Fruit fly (Drosophila melanogaster) whole organism, embryonic: ENCODE data around the gene aqz.
A peak's percentile ranks its signal among the peaks of the same experiment; 100 is the strongest.

Source experiments
- Blimp-1 ChIP-seq: fragments of 200-800 bp; sonication (Bioruptor generic); optimal IDR thresholded peaks from 3 replicates; lab custom pipeline; 2018; ENCODE audit warnings: missing biosample characterization, missing genetic modification characterization, mild to moderate bottlenecking, moderate library complexity, missing genetic modification reagents
- CG13894 ChIP-seq: fragments of 200-800 bp; sonication (Bioruptor generic); optimal IDR thresholded peaks from 3 replicates; lab custom pipeline; 2018; ENCODE audit warnings: missing biosample characterization, mild to moderate bottlenecking, missing genetic modification characterization, moderate library complexity
- CG14014 ChIP-seq: fragments of 200-800 bp; sonication (Bioruptor generic); IDR thresholded peaks from 2 replicates; pipeline ENCODE4 v1.3.6; 2022; ENCODE audit warnings: missing biosample characterization, missing genetic modification characterization
- CG15269 ChIP-seq: fragments of 200-800 bp; sonication (Bioruptor generic); optimal IDR thresholded peaks from 2 replicates; lab custom pipeline; 2018; ENCODE audit warnings: missing biosample characterization, mild to moderate bottlenecking, missing genetic modification characterization, moderate library complexity
- CG1647 ChIP-seq: fragments of 200-800 bp; sonication (Bioruptor generic); optimal IDR thresholded peaks from 3 replicates; lab custom pipeline; 2016; ENCODE audit warnings: missing biosample characterization, missing genetic modification characterization
- CG16863 ChIP-seq: fragments of 200-800 bp; sonication (Bioruptor generic); optimal IDR thresholded peaks from 3 replicates; lab custom pipeline; 2016; ENCODE audit warnings: missing biosample characterization, missing genetic modification characterization
- CG18011 ChIP-seq: fragments of 200-800 bp; sonication (Bioruptor generic); optimal IDR thresholded peaks from 2 replicates; lab custom pipeline; 2017; ENCODE audit warnings: missing biosample characterization, missing genetic modification characterization, mild to moderate bottlenecking, moderate library complexity, missing genotype
- CG3065 ChIP-seq: fragments of 200-800 bp; sonication (Bioruptor generic); optimal IDR thresholded peaks from 2 replicates; lab custom pipeline; 2016; ENCODE audit warnings: missing biosample characterization, missing genetic modification characterization
- CG31441 ChIP-seq: fragments of 200-800 bp; sonication (Bioruptor generic); IDR thresholded peaks from 2 replicates; pipeline ENCODE4 v1.3.6; 2022; ENCODE audit warnings: missing biosample characterization, missing genetic modification characterization
- CG33557 ChIP-seq: fragments of 200-800 bp; sonication (Bioruptor generic); optimal IDR thresholded peaks from 2 replicates; lab custom pipeline; 2019; ENCODE audit warnings: missing biosample characterization, mild to moderate bottlenecking, missing genetic modification characterization, moderate library complexity
- CG6175 ChIP-seq: fragments of 200-800 bp; sonication (Bioruptor generic); IDR thresholded peaks from 3 replicates; pipeline ENCODE4 v1.3.6; 2022; ENCODE audit warnings: missing biosample characterization, missing genetic modification characterization
- CG8089 ChIP-seq: fragments of 200-800 bp; sonication (Bioruptor generic); optimal IDR thresholded peaks from 3 replicates; lab custom pipeline; 2016; ENCODE audit warnings: missing biosample characterization, missing genetic modification characterization
- CG9727 ChIP-seq: fragments of 200-800 bp; sonication (Bioruptor generic); optimal IDR thresholded peaks from 3 replicates; lab custom pipeline; 2017; ENCODE audit warnings: missing biosample characterization, mild to moderate bottlenecking, missing genetic modification characterization
- D19A ChIP-seq: fragments of 200-800 bp; optimal IDR thresholded peaks from 3 replicates; lab custom pipeline; 2019; ENCODE audit warnings: missing biosample characterization, mild to moderate bottlenecking, missing genetic modification characterization, moderate library complexity
- Dip3 ChIP-seq: fragments of 200-800 bp; sonication (Bioruptor generic); optimal IDR thresholded peaks from 3 replicates; lab custom pipeline; 2016; ENCODE audit warnings: missing biosample characterization, missing genetic modification characterization
- E2f1 ChIP-seq: fragments of 200-800 bp; sonication (Bioruptor generic); IDR thresholded peaks from 2 replicates; pipeline ENCODE4 v1.3.6; 2022; ENCODE audit warnings: missing biosample characterization, missing genetic modification characterization
- Eip74EF ChIP-seq, 2 experiments: fragments of 200-800 bp in 1 of 2; fragments of >200 bp in 1 of 2; sonication (Bioruptor generic) in 1 of 2; optimal IDR thresholded peaks; 2 replicates each; lab custom pipeline; 2017 to 2019; ENCODE audit warnings: missing biosample characterization in 2 of 2, missing genetic modification characterization in 2 of 2, mild to moderate bottlenecking in 1 of 2, moderate library complexity in 1 of 2
- Gug ChIP-seq: fragments of 200-800 bp; sonication (Bioruptor generic); IDR thresholded peaks from 4 replicates; pipeline ENCODE4 v1.3.6; 2022; ENCODE audit warnings: missing biosample characterization, missing genetic modification characterization
- Hand ChIP-seq: fragments of 200-800 bp; sonication (Bioruptor generic); optimal IDR thresholded peaks from 2 replicates; lab custom pipeline; 2017; ENCODE audit warnings: mild to moderate bottlenecking, missing biosample characterization, missing genetic modification reagents, missing genetic modification characterization
- Hr78 ChIP-seq, 2 experiments: fragments of 200-800 bp in 1 of 2; fragments of >200 bp in 1 of 2; sonication (Bioruptor generic) in 1 of 2; optimal IDR thresholded peaks; 2 replicates each; lab custom pipeline; 2017 to 2019; ENCODE audit warnings: missing biosample characterization in 2 of 2, missing genetic modification characterization in 2 of 2, mild to moderate bottlenecking in 1 of 2, moderate library complexity in 1 of 2
- MESR4 ChIP-seq: fragments of 200-800 bp; sonication (Bioruptor generic); optimal IDR thresholded peaks from 2 replicates; lab custom pipeline; 2018; ENCODE audit warnings: missing biosample characterization, mild to moderate bottlenecking, missing genetic modification characterization, moderate library complexity
- NK7.1 ChIP-seq: fragments of 200-800 bp; sonication (Bioruptor generic); optimal IDR thresholded peaks from 3 replicates; lab custom pipeline; 2016; ENCODE audit warnings: missing biosample characterization, missing genetic modification characterization
- Oaz ChIP-seq: fragments of 200-800 bp; sonication (Bioruptor generic); IDR thresholded peaks from 2 replicates; pipeline ENCODE4 v1.3.6; 2022; ENCODE audit warnings: missing biosample characterization, missing genetic modification characterization
- Oli ChIP-seq: fragments of 200-800 bp; sonication (Bioruptor generic); optimal IDR thresholded peaks from 2 replicates; lab custom pipeline; 2018; ENCODE audit warnings: missing biosample characterization, mild to moderate bottlenecking, missing genetic modification characterization, moderate library complexity
- Sin3A ChIP-seq: fragments of >200 bp; optimal IDR thresholded peaks from 2 replicates; lab custom pipeline; 2018
- ara ChIP-seq: fragments of 200-800 bp; sonication (Bioruptor generic); IDR thresholded peaks from 2 replicates; pipeline ENCODE4 v1.3.6; 2022; ENCODE audit warnings: missing biosample characterization, missing genetic modification characterization
- bsh ChIP-seq, 2 experiments: fragments of 200-800 bp; sonication (Bioruptor generic); optimal IDR thresholded peaks; 2 replicates each; lab custom pipeline; 2017 to 2018; ENCODE audit warnings: mild to moderate bottlenecking in 2 of 2, missing biosample characterization in 2 of 2, missing genetic modification characterization in 2 of 2, moderate library complexity in 1 of 2
- cad ChIP-seq: fragments of >200 bp; optimal IDR thresholded peaks from 2 replicates; lab custom pipeline; 2017; ENCODE audit warnings: missing biosample characterization, missing genetic modification characterization
- cg ChIP-seq: fragments of 200-800 bp; sonication (Bioruptor generic); optimal IDR thresholded peaks from 3 replicates; lab custom pipeline; 2019; ENCODE audit warnings: missing biosample characterization, mild to moderate bottlenecking, missing genetic modification characterization, moderate library complexity
- chinmo ChIP-seq: fragments of 200-800 bp; sonication (Bioruptor generic); IDR thresholded peaks from 4 replicates; pipeline ENCODE4 v1.3.6; 2022; ENCODE audit warnings: missing biosample characterization, missing genetic modification characterization; ENCODE audit not compliant: partially characterized antibody
- corto ChIP-seq: fragments of 200-800 bp; sonication (Bioruptor generic); optimal IDR thresholded peaks from 2 replicates; lab custom pipeline; 2016; ENCODE audit warnings: missing biosample characterization, mild to moderate bottlenecking, missing genetic modification characterization, moderate library complexity
- crp ChIP-seq, 2 experiments: fragments of 200-800 bp; sonication (Bioruptor generic); optimal IDR thresholded peaks; 2 replicates in 1 of 2; 3 replicates in 1 of 2; lab custom pipeline; 2017; ENCODE audit warnings: missing biosample characterization in 2 of 2, missing genetic modification characterization in 2 of 2, mild to moderate bottlenecking in 1 of 2, moderate library complexity in 1 of 2
- en ChIP-seq: fragments of 200-800 bp; sonication (Bioruptor generic); optimal IDR thresholded peaks from 2 replicates; lab custom pipeline; 2016; ENCODE audit warnings: missing biosample characterization, missing genetic modification characterization
- gcm ChIP-seq: fragments of 200-800 bp; sonication (Bioruptor generic); optimal IDR thresholded peaks from 2 replicates; lab custom pipeline; 2019; ENCODE audit warnings: missing biosample characterization, mild to moderate bottlenecking, missing genetic modification characterization, moderate library complexity
- grn ChIP-seq: fragments of 200-800 bp; sonication (Bioruptor generic); optimal IDR thresholded peaks from 3 replicates; lab custom pipeline; 2017; ENCODE audit warnings: missing biosample characterization, missing genetic modification characterization
- hbn ChIP-seq: fragments of 200-800 bp; sonication (Bioruptor generic); IDR thresholded peaks from 2 replicates; pipeline ENCODE4 v1.3.6; 2022; ENCODE audit warnings: missing biosample characterization, missing genetic modification characterization; ENCODE audit not compliant: partially characterized antibody
- klu ChIP-seq: fragments of 200-800 bp; sonication (Bioruptor generic); IDR thresholded peaks from 2 replicates; pipeline ENCODE4 v1.3.6; 2022; ENCODE audit warnings: missing biosample characterization, missing genetic modification characterization
- kni ChIP-seq: fragments of 200-800 bp; sonication (Bioruptor generic); optimal IDR thresholded peaks from 3 replicates; lab custom pipeline; 2017; ENCODE audit warnings: mild to moderate bottlenecking, missing biosample characterization, missing genetic modification reagents, missing genetic modification characterization
- lbe ChIP-seq: fragments of 200-800 bp; sonication (Bioruptor generic); optimal IDR thresholded peaks from 2 replicates; lab custom pipeline; 2016; ENCODE audit warnings: missing biosample characterization, mild to moderate bottlenecking, missing genetic modification characterization
- org-1 ChIP-seq: fragments of 200-800 bp; sonication (Bioruptor generic); optimal IDR thresholded peaks from 2 replicates; lab custom pipeline; 2017; ENCODE audit warnings: missing biosample characterization, missing genetic modification characterization
- pan ChIP-seq, 4 experiments: fragments of >200 bp in 3 of 4; fragments of 200-800 bp in 1 of 4; sonication (Bioruptor generic) in 1 of 4; optimal IDR thresholded peaks in 3 of 4; IDR thresholded peaks in 1 of 4; 2 replicates each; pipeline versions ENCODE4 v1.3.6 to Lab custom; 2017 to 2022; ENCODE audit warnings: missing biosample characterization in 2 of 4, missing genetic modification characterization in 2 of 4, mixed read lengths in 1 of 4
- pros ChIP-seq: fragments of 200-800 bp; sonication (Bioruptor generic); optimal IDR thresholded peaks from 3 replicates; lab custom pipeline; 2019; ENCODE audit warnings: missing biosample characterization, mild to moderate bottlenecking, missing genetic modification characterization, moderate library complexity
- ranshi ChIP-seq: fragments of 200-800 bp; sonication (Bioruptor generic); IDR thresholded peaks from 2 replicates; pipeline ENCODE4 v1.3.6; 2022; ENCODE audit warnings: missing biosample characterization, missing genetic modification characterization
- sens ChIP-seq: fragments of 200-800 bp; sonication (Bioruptor generic); peaks from one replicate; lab custom pipeline; 2016; ENCODE audit warnings: missing biosample characterization, missing genetic modification characterization
- sisA ChIP-seq: fragments of 200-800 bp; sonication (Bioruptor generic); IDR thresholded peaks from 2 replicates; pipeline ENCODE4 v1.3.6; 2022; ENCODE audit warnings: missing biosample characterization, missing genetic modification characterization
- sob ChIP-seq: fragments of 200-800 bp; sonication (Bioruptor generic); IDR thresholded peaks from 2 replicates; pipeline ENCODE4 v1.3.6; 2022; ENCODE audit warnings: missing biosample characterization, missing genetic modification characterization
- sqz ChIP-seq: fragments of 200-800 bp; sonication (Bioruptor generic); optimal IDR thresholded peaks from 3 replicates; lab custom pipeline; 2018; ENCODE audit warnings: missing biosample characterization, mild to moderate bottlenecking, missing genetic modification characterization

Gene aqz

DNA sequence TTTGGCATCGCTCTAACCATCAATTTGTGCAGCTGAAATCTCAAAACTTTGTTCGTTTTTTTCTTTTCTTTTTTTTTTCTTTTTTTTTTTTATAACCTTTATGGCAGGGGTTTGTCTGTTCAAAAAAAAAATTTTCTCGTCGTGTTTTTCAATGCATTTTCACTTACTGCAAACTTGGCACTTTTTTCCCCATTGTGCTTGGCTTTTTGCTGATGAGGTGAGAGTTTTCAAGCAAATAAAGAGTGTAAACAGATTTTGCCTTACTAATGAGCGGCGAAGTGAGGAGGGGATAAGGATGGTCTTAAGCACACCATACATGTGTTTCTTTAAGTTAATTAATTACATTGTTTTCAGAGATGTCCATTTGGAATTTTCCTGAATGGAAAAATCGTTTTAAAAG, 35.8 kb upstream of the aqz start:
- no peak for TF ChIP-seq CG33557 (GFP tag; lab: Kevin White, UChicago)
- TF ChIP-seq CG8089 (GFP tag; lab: Kevin White, UChicago), result no peak
- no peak for TF ChIP-seq org-1 (GFP tag; lab: Kevin White, UChicago)
- no peak for TF ChIP-seq Gug (GFP tag; lab: Robert Waterston, UW)
- no peak for TF ChIP-seq crp (GFP tag; optimal IDR thresholded peaks at IDR 0.05; lab: Kevin White, UChicago)
- TF ChIP-seq CG14014 (GFP tag; lab: Robert Waterston, UW), result no peak
- TF ChIP-seq CG15269, result no peak
- no peak for TF ChIP-seq CG6175 (GFP tag; lab: Robert Waterston, UW)
- no peak for TF ChIP-seq sisA (GFP tag; lab: Robert Waterston, UW)
- TF ChIP-seq CG9727 (GFP tag; lab: Kevin White, UChicago), result no peak

DNA sequence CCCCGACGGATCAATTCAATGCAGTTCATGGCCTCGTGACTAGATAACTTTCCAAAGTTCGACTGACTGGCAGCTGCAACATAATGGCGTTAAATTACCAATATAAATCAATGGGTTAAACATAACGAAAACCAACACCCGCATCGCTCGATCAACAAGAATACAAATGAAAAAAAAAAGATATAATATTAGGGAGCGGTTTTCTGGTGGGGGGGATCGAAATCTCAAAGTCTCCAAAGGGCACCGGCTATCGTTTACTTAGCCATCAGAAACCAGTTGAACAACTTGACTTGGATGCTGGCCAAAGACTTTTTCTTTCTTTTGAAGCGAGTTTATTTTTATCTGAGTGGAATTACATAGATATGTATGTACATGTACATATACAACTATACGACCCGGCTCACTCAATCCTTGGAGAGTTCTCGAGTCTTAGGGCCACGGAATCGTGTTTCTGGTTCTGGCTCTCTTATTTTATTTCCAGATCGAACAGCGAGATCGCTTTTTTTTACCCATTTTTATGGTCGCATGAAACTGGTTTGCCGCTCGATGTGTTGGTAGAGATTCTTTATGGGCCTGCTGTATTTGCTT, 34.2 kb upstream of the aqz start:
- TF ChIP-seq Hand (GFP tag; lab: Kevin White, UChicago) (no peak), sqz (GFP tag; lab: Kevin White, UChicago) (peak; percentile 52), D19A (tag; lab: Kevin White, UChicago) (no peak), corto (GFP tag; lab: Kevin White, UChicago) (peak; percentile 13), CG16863 (no peak), hbn (no peak), CG1647 (no peak), kni (peak; percentile 79), CG33557 (GFP tag; lab: Kevin White, UChicago) (no peak), bsh (GFP tag; optimal IDR thresholded peaks at IDR 0.05; lab: Kevin White, UChicago) (peak in 1 of 2 experiments; percentile 48), en (GFP tag; lab: Kevin White, UChicago) (no peak), MESR4 (GFP tag; lab: Kevin White, UChicago) (no peak), Oaz (GFP tag; lab: Robert Waterston, UW) (no peak), CG18011 (GFP tag; lab: Kevin White, UChicago) (no peak), CG31441 (GFP tag; lab: Robert Waterston, UW) (no peak), klu (GFP tag; lab: Robert Waterston, UW) (no peak), Blimp-1 (GFP tag; lab: Kevin White, UChicago) (peak; percentile 76), ara (no peak), sens (peak; percentile 36), ranshi (GFP tag; lab: Robert Waterston, UW) (no peak), lbe (GFP tag; lab: Kevin White, UChicago) (peak; percentile 24), NK7.1 (GFP tag; lab: Kevin White, UChicago) (no peak), chinmo (GFP tag; lab: Robert Waterston, UW) (0 out of 4 replicates have a peak, but pooled peaks have one; percentile 55), pan (optimal IDR thresholded peaks at IDR 0.05; lab: Kevin White, UChicago) (no peak), pan (GFP tag; optimal IDR thresholded peaks at IDR 0.05 in 1 of 2, IDR thresholded peaks at IDR 0.05 in 1 of 2) (no peak), Oli (no peak), Dip3 (GFP tag; lab: Kevin White, UChicago) (no peak), sob (GFP tag; lab: Robert Waterston, UW) (no peak), gcm (peak; percentile 70), CG13894 (tag; lab: Kevin White, UChicago) (peak; percentile 47), pros (peak; percentile 45), Hr78 (GFP tag; optimal IDR thresholded peaks at IDR 0.05; lab: Kevin White, UChicago) (peak in 1 of 2 experiments; percentile 69), Sin3A (lab: Kevin White, UChicago) (no peak), Eip74EF (GFP tag; optimal IDR thresholded peaks at IDR 0.05; lab: Kevin White, UChicago) (no peak), E2f1 (GFP tag; lab: Robert Waterston, UW) (no peak), cg (peak; percentile 55), cad (GFP tag; lab: Kevin White, UChicago) (peak; percentile 63), CG6175 (GFP tag; lab: Robert Waterston, UW) (no peak), grn (peak; percentile 37), CG3065 (GFP tag; lab: Kevin White, UChicago) (no peak)
